Fruit fly (Drosophila melanogaster) whole organism, embryonic: ENCODE data around the gene PCNA2.

ENCODE experiments used
- Bgb ChIP-seq: fragments of 200-800 bp; sonication (Bioruptor generic); IDR thresholded peaks from 2 replicates; pipeline ENCODE4 v1.3.6; 2022; ENCODE audit warnings: missing biosample characterization, missing genetic modification characterization; ENCODE audit not compliant: partially characterized antibody
- CG12299 ChIP-seq: fragments of 200-800 bp; sonication (Bioruptor generic); optimal IDR thresholded peaks from 2 replicates; lab custom pipeline; 2018; ENCODE audit warnings: missing biosample characterization, mild to moderate bottlenecking, missing genetic modification characterization
- CG1233 ChIP-seq: fragments of 200-800 bp; sonication (Bioruptor generic); optimal IDR thresholded peaks from 4 replicates; lab custom pipeline; 2018; ENCODE audit warnings: missing biosample characterization, mild to moderate bottlenecking, missing genetic modification characterization
- CG12942 ChIP-seq: fragments of 200-800 bp; sonication (Bioruptor generic); optimal IDR thresholded peaks from 3 replicates; lab custom pipeline; 2016; ENCODE audit warnings: missing biosample characterization, missing genetic modification characterization
- CG1602 ChIP-seq: fragments of 200-800 bp; sonication (Bioruptor generic); optimal IDR thresholded peaks from 3 replicates; lab custom pipeline; 2016; ENCODE audit warnings: missing biosample characterization, missing genetic modification characterization
- CG1792 ChIP-seq: fragments of 200-800 bp; sonication (Bioruptor generic); optimal IDR thresholded peaks from 2 replicates; lab custom pipeline; 2016; ENCODE audit warnings: missing biosample characterization, missing genetic modification characterization
- CG2202 ChIP-seq: fragments of 200-800 bp; sonication (Bioruptor generic); optimal IDR thresholded peaks from 2 replicates; lab custom pipeline; 2018; ENCODE audit warnings: missing biosample characterization, mild to moderate bottlenecking, missing genetic modification characterization
- CG4282 ChIP-seq: fragments of 200-800 bp; sonication (Bioruptor generic); optimal IDR thresholded peaks from 2 replicates; lab custom pipeline; 2016; ENCODE audit warnings: missing biosample characterization, missing genetic modification characterization
- CG4360 ChIP-seq: fragments of 200-800 bp; sonication (Bioruptor generic); IDR thresholded peaks from 2 replicates; pipeline ENCODE4 v1.3.6; 2022; ENCODE audit warnings: missing biosample characterization, missing genetic modification characterization
- CG4404 ChIP-seq: fragments of 200-800 bp; sonication (Bioruptor generic); IDR thresholded peaks from 2 replicates; pipeline ENCODE4 v1.3.6; 2022; ENCODE audit warnings: missing biosample characterization, missing genetic modification characterization
- CG4617 ChIP-seq: fragments of 200-800 bp; sonication (Bioruptor generic); optimal IDR thresholded peaks from 3 replicates; lab custom pipeline; 2016; ENCODE audit warnings: missing biosample characterization, missing genetic modification characterization, borderline replicate concordance
- CG5953 ChIP-seq: fragments of 200-800 bp; sonication (Bioruptor generic); IDR thresholded peaks from 2 replicates; pipeline ENCODE4 v1.3.6; 2022; ENCODE audit warnings: missing biosample characterization, missing genetic modification characterization
- CG6813 ChIP-seq: fragments of 200-800 bp; sonication (Bioruptor generic); optimal IDR thresholded peaks from 2 replicates; lab custom pipeline; 2017; ENCODE audit warnings: missing biosample characterization, missing genetic modification characterization, mild to moderate bottlenecking, moderate library complexity, missing genetic modification reagents
- CG8290 ChIP-seq, 3 experiments: fragments of 200-800 bp; sonication (Bioruptor generic); optimal IDR thresholded peaks; 2 replicates each; lab custom pipeline; 2016 to 2019; ENCODE audit warnings: missing biosample characterization in 3 of 3, missing genetic modification characterization in 3 of 3, mild to moderate bottlenecking in 2 of 3, moderate library complexity in 1 of 3
- CG8478 ChIP-seq: fragments of >200 bp; optimal IDR thresholded peaks from 2 replicates; lab custom pipeline; 2018
- CG9609 ChIP-seq: fragments of 200-800 bp; sonication (Bioruptor generic); optimal IDR thresholded peaks from 3 replicates; lab custom pipeline; 2016; ENCODE audit warnings: missing biosample characterization, missing genetic modification characterization
- D19A ChIP-seq: fragments of 200-800 bp; optimal IDR thresholded peaks from 3 replicates; lab custom pipeline; 2019; ENCODE audit warnings: missing biosample characterization, mild to moderate bottlenecking, missing genetic modification characterization, moderate library complexity
- Drgx ChIP-seq: fragments of 200-800 bp; sonication (Bioruptor generic); IDR thresholded peaks from 2 replicates; pipeline ENCODE4 v1.3.6; 2022; ENCODE audit warnings: missing biosample characterization, missing genetic modification characterization
- ERR ChIP-seq: fragments of 200-800 bp; sonication (Bioruptor generic); optimal IDR thresholded peaks from 2 replicates; lab custom pipeline; 2016; ENCODE audit warnings: missing biosample characterization, missing genetic modification characterization
- Eip74EF ChIP-seq, 2 experiments: fragments of 200-800 bp in 1 of 2; fragments of >200 bp in 1 of 2; sonication (Bioruptor generic) in 1 of 2; optimal IDR thresholded peaks; 2 replicates each; lab custom pipeline; 2017 to 2019; ENCODE audit warnings: missing biosample characterization in 2 of 2, missing genetic modification characterization in 2 of 2, mild to moderate bottlenecking in 1 of 2, moderate library complexity in 1 of 2
- HLH54F ChIP-seq: fragments of 200-800 bp; sonication (Bioruptor generic); optimal IDR thresholded peaks from 3 replicates; lab custom pipeline; 2016; ENCODE audit warnings: missing biosample characterization, missing genetic modification characterization
- Hand ChIP-seq: fragments of 200-800 bp; sonication (Bioruptor generic); optimal IDR thresholded peaks from 2 replicates; lab custom pipeline; 2017; ENCODE audit warnings: mild to moderate bottlenecking, missing biosample characterization, missing genetic modification reagents, missing genetic modification characterization
- Hey ChIP-seq: fragments of 200-800 bp; sonication (Bioruptor generic); optimal IDR thresholded peaks from 3 replicates; lab custom pipeline; 2018; ENCODE audit warnings: missing biosample characterization, mild to moderate bottlenecking, missing genetic modification characterization
- Hmr ChIP-seq: fragments of 200-800 bp; sonication (Bioruptor generic); optimal IDR thresholded peaks from 3 replicates; lab custom pipeline; 2017; ENCODE audit warnings: mild to moderate bottlenecking, missing biosample characterization, missing genetic modification reagents, missing genetic modification characterization
- NC2α ChIP-seq: fragments of 200-800 bp; sonication (Bioruptor generic); optimal IDR thresholded peaks from 2 replicates; lab custom pipeline; 2016; ENCODE audit warnings: missing biosample characterization, missing genetic modification characterization
- Nf-YC ChIP-seq: fragments of 200-800 bp; optimal IDR thresholded peaks from 3 replicates; lab custom pipeline; 2019; ENCODE audit warnings: missing biosample characterization, mild to moderate bottlenecking, missing genetic modification characterization, moderate library complexity
- Poxn ChIP-seq: fragments of 200-800 bp; sonication (Bioruptor generic); IDR thresholded peaks from 2 replicates; pipeline ENCODE4 v1.3.6; 2022; ENCODE audit warnings: missing biosample characterization, missing genetic modification characterization
- Stat92E ChIP-seq, 3 experiments: fragments of >200 bp in 2 of 3; fragments of 200-800 bp in 1 of 3; sonication (Bioruptor generic) in 1 of 3; optimal IDR thresholded peaks; 2 replicates each; lab custom pipeline; 2017 to 2019; ENCODE audit warnings: missing biosample characterization in 3 of 3, missing genetic modification characterization in 3 of 3, mild to moderate bottlenecking in 1 of 3, moderate library complexity in 1 of 3
- Usf ChIP-seq: fragments of 200-800 bp; sonication (Bioruptor generic); optimal IDR thresholded peaks from 2 replicates; lab custom pipeline; 2017; ENCODE audit warnings: missing genotype, missing biosample characterization, missing genetic modification characterization
- ato ChIP-seq: fragments of 200-800 bp; sonication (Bioruptor generic); IDR thresholded peaks from 2 replicates; pipeline ENCODE4 v1.3.6; 2022; ENCODE audit warnings: missing biosample characterization, missing genetic modification characterization; ENCODE audit not compliant: partially characterized antibody
- btn ChIP-seq: fragments of 200-800 bp; sonication (Bioruptor generic); optimal IDR thresholded peaks from 2 replicates; lab custom pipeline; 2016; ENCODE audit warnings: missing biosample characterization, missing genetic modification characterization
- chif ChIP-seq, 2 experiments: fragments of 200-800 bp; sonication (Bioruptor generic); optimal IDR thresholded peaks; 3 replicates each; lab custom pipeline; 2016; ENCODE audit warnings: missing biosample characterization in 2 of 2, missing genetic modification characterization in 2 of 2
- ci ChIP-seq: fragments of 200-800 bp; sonication (Bioruptor generic); IDR thresholded peaks from 3 replicates; pipeline ENCODE4 v1.3.6; 2022; ENCODE audit warnings: missing biosample characterization, missing genetic modification characterization
- crp ChIP-seq, 2 experiments: fragments of 200-800 bp; sonication (Bioruptor generic); optimal IDR thresholded peaks; 2 replicates in 1 of 2; 3 replicates in 1 of 2; lab custom pipeline; 2017; ENCODE audit warnings: missing biosample characterization in 2 of 2, missing genetic modification characterization in 2 of 2, mild to moderate bottlenecking in 1 of 2, moderate library complexity in 1 of 2
- dysf ChIP-seq: fragments of 200-800 bp; sonication (Bioruptor generic); IDR thresholded peaks from 3 replicates; pipeline ENCODE4 v1.3.6; 2022; ENCODE audit warnings: missing biosample characterization, missing genetic modification characterization
- ewg ChIP-seq: fragments of 200-800 bp; sonication (Bioruptor generic); optimal IDR thresholded peaks from 3 replicates; lab custom pipeline; 2017; ENCODE audit warnings: mild to moderate bottlenecking, missing biosample characterization, missing genetic modification reagents, missing genetic modification characterization
- eyg ChIP-seq: fragments of 200-800 bp; sonication (Bioruptor generic); optimal IDR thresholded peaks from 3 replicates; lab custom pipeline; 2016; ENCODE audit warnings: missing biosample characterization, missing genetic modification characterization
- fd3F ChIP-seq: fragments of 200-800 bp; sonication (Bioruptor generic); optimal IDR thresholded peaks from 2 replicates; lab custom pipeline; 2018; ENCODE audit warnings: missing biosample characterization, mild to moderate bottlenecking, missing genetic modification characterization, moderate library complexity
- fu2 ChIP-seq: fragments of 200-800 bp; sonication (Bioruptor generic); optimal IDR thresholded peaks from 2 replicates; lab custom pipeline; 2016; ENCODE audit warnings: missing biosample characterization, missing genetic modification characterization
- gcm2 ChIP-seq: fragments of 200-800 bp; sonication (Bioruptor generic); optimal IDR thresholded peaks from 2 replicates; lab custom pipeline; 2016; ENCODE audit warnings: missing biosample characterization, missing genetic modification characterization
- jing ChIP-seq: fragments of 200-800 bp; sonication (Bioruptor generic); optimal IDR thresholded peaks from 2 replicates; lab custom pipeline; 2018; ENCODE audit warnings: missing biosample characterization, mild to moderate bottlenecking, missing genetic modification characterization
- mam ChIP-seq: fragments of 200-800 bp; sonication (Bioruptor generic); optimal IDR thresholded peaks from 3 replicates; lab custom pipeline; 2016; ENCODE audit warnings: missing biosample characterization, missing genetic modification characterization
- mld ChIP-seq: fragments of 200-800 bp; sonication (Bioruptor generic); IDR thresholded peaks from 3 replicates; pipeline ENCODE4 v1.3.6; 2022; ENCODE audit warnings: missing biosample characterization, missing genetic modification characterization; ENCODE audit not compliant: partially characterized antibody
- seq ChIP-seq: fragments of 200-800 bp; sonication (Bioruptor generic); IDR thresholded peaks from 2 replicates; pipeline ENCODE4 v1.3.6; 2022; ENCODE audit warnings: missing biosample characterization, missing genetic modification characterization
- sna ChIP-seq: fragments of 200-800 bp; sonication (Bioruptor generic); IDR thresholded peaks from 2 replicates; pipeline ENCODE4 v1.3.6; 2022; ENCODE audit warnings: missing biosample characterization, missing genetic modification characterization; ENCODE audit not compliant: partially characterized antibody
- sr ChIP-seq: fragments of 200-800 bp; sonication (Bioruptor generic); IDR thresholded peaks from 3 replicates; pipeline ENCODE4 v1.3.6; 2022; ENCODE audit warnings: missing biosample characterization, missing genetic modification characterization
- stc ChIP-seq: fragments of 200-800 bp; sonication (Bioruptor generic); IDR thresholded peaks from 2 replicates; pipeline ENCODE4 v1.3.6; 2022; ENCODE audit warnings: missing biosample characterization, missing genetic modification characterization
- sug ChIP-seq: fragments of 200-800 bp; optimal IDR thresholded peaks from 2 replicates; lab custom pipeline; 2019; ENCODE audit warnings: missing biosample characterization, mild to moderate bottlenecking, missing genetic modification characterization, moderate library complexity
- wor ChIP-seq: fragments of 200-800 bp; sonication (Bioruptor generic); IDR thresholded peaks from 2 replicates; pipeline ENCODE4 v1.3.6; 2022; ENCODE audit warnings: missing biosample characterization, missing genetic modification characterization
- zen ChIP-seq: fragments of 200-800 bp; sonication (Bioruptor generic); optimal IDR thresholded peaks from 3 replicates; lab custom pipeline; 2018; ENCODE audit warnings: missing biosample characterization, mild to moderate bottlenecking, missing genetic modification characterization, moderate library complexity

The PCNA2 gene

DNA sequence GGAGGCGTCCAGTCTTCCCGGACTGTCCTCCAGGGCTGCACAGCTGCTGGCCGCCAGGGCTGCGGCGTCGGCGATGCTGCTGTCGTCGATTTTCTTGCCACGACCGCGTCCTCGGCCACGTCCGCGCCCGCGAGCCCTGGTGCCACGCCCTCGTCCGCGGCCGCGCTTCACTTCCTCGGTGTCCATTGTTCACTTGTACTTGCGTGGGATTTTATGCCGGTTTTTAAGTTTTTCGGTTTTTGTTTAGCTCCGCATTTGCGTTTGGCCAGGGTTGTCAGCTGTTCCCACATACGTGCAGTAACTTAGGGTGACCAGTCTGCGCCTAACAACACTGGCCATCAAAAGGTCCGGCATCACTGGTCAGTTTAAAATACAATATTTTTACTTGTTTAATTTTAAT, 1.6 kb downstream of the PCNA2 start, which contains the start of gene Hakai (continued):
- TF ChIP-seq CG8290 (GFP tag; optimal IDR thresholded peaks at IDR 0.05; lab: Kevin White, UChicago) (peak; percentile 65), CG8290 (tag; optimal IDR thresholded peaks at IDR 0.05; lab: Kevin White, UChicago) (peak; percentile 5 to 54), Hand (GFP tag; lab: Kevin White, UChicago) (no peak), ci (GFP tag; lab: Robert Waterston, UW) (peak; percentile 31; the same call in 2 of the 3 replicates), CG1233 (GFP tag; lab: Kevin White, UChicago) (no peak), fu2 (GFP tag; lab: Kevin White, UChicago) (peak; percentile 55), Nf-YC (tag; lab: Kevin White, UChicago) (peak; percentile 47), btn (GFP tag; lab: Kevin White, UChicago) (peak; percentile 59), mld (GFP tag; lab: Robert Waterston, UW) (no peak), ato (GFP tag; lab: Robert Waterston, UW) (no peak), sna (GFP tag; lab: Robert Waterston, UW) (peak; percentile 55; the same call in 1 of the 2 replicates), CG2202 (tag; lab: Kevin White, UChicago) (no peak), NC2α (GFP tag; lab: Kevin White, UChicago) (peak; percentile 52), CG4404 (GFP tag; lab: Robert Waterston, UW) (peak; percentile 61), CG12299 (no peak), zen (no peak), CG4617 (GFP tag; lab: Kevin White, UChicago) (peak; percentile 93), ewg (GFP tag; lab: Kevin White, UChicago) (peak; percentile 14), gcm2 (GFP tag; lab: Kevin White, UChicago) (no peak), CG1792 (GFP tag; lab: Kevin White, UChicago) (peak; percentile 61), chif (GFP tag; optimal IDR thresholded peaks at IDR 0.05; lab: Kevin White, UChicago) (peak; percentile 23 to 67), Hmr (GFP tag; lab: Kevin White, UChicago) (peak; percentile 40), CG1602 (GFP tag; lab: Kevin White, UChicago) (peak; percentile 37), Eip74EF (GFP tag; optimal IDR thresholded peaks at IDR 0.05; lab: Kevin White, UChicago) (no peak), HLH54F (GFP tag; lab: Kevin White, UChicago) (peak; percentile 73), sug (tag; lab: Kevin White, UChicago) (peak; percentile 63), sr (no peak), seq (GFP tag; lab: Robert Waterston, UW) (peak; percentile 30; the same call in 1 of the 2 replicates), CG8478 (lab: Kevin White, UChicago) (no peak), eyg (GFP tag; lab: Kevin White, UChicago) (peak; percentile 58), CG12942 (peak; percentile 14), D19A (tag; lab: Kevin White, UChicago) (peak; percentile 26), CG9609 (GFP tag; lab: Kevin White, UChicago) (peak; percentile 64), CG4282 (GFP tag; lab: Kevin White, UChicago) (no peak), crp (GFP tag; optimal IDR thresholded peaks at IDR 0.05; lab: Kevin White, UChicago) (peak in 1 of 2 experiments; percentile 72), Poxn (GFP tag; lab: Robert Waterston, UW) (peak; percentile 36; the same call in 1 of the 2 replicates), CG5953 (no peak), CG6813 (peak; percentile 35), CG4360 (no peak), fd3F (GFP tag; lab: Kevin White, UChicago) (peak; percentile 10), jing (GFP tag; lab: Kevin White, UChicago) (no peak), stc (GFP tag; lab: Robert Waterston, UW) (no peak), Bgb (GFP tag; lab: Robert Waterston, UW) (peak; percentile 51), Hey (tag; lab: Kevin White, UChicago) (no peak), wor (GFP tag; lab: Robert Waterston, UW) (no peak), Usf (GFP tag; lab: Kevin White, UChicago) (no peak), dysf (GFP tag; lab: Robert Waterston, UW) (peak; percentile 56; the same call in 2 of the 3 replicates), Stat92E (GFP tag; optimal IDR thresholded peaks at IDR 0.05; lab: Kevin White, UChicago) (no peak), Drgx (GFP tag; lab: Robert Waterston, UW) (peak; percentile 65), mam (GFP tag; lab: Kevin White, UChicago) (peak; percentile 86), ERR (peak; percentile 52)
